Fruit fly (Drosophila melanogaster) whole organism, embryonic: ENCODE data around the gene CG13694.

Experiments used
- Atf6 ChIP-seq: fragments of 200-800 bp; sonication (Bioruptor generic); IDR thresholded peaks from 2 replicates; pipeline ENCODE4 v1.3.6; 2022; ENCODE audit warnings: missing biosample characterization, missing genetic modification characterization
- BEAF-32 ChIP-seq: fragments of 200-800 bp; sonication (Bioruptor generic); optimal IDR thresholded peaks from 3 replicates; lab custom pipeline; 2017; ENCODE audit warnings: missing biosample characterization, missing genetic modification characterization, mild to moderate bottlenecking, moderate library complexity, missing genetic modification reagents
- CG10979 ChIP-seq: fragments of 200-800 bp; sonication (Bioruptor generic); optimal IDR thresholded peaks from 2 replicates; lab custom pipeline; 2018; ENCODE audit warnings: missing biosample characterization, mild to moderate bottlenecking, missing genetic modification characterization, moderate library complexity
- CG12391 ChIP-seq: fragments of 200-800 bp; sonication (Bioruptor generic); optimal IDR thresholded peaks from 3 replicates; lab custom pipeline; 2018; ENCODE audit warnings: missing biosample characterization, mild to moderate bottlenecking, missing genetic modification characterization, moderate library complexity
- CG14710 ChIP-seq: fragments of 200-800 bp; sonication (Bioruptor generic); optimal IDR thresholded peaks from 3 replicates; lab custom pipeline; 2019; ENCODE audit warnings: missing biosample characterization, mild to moderate bottlenecking, missing genetic modification characterization, moderate library complexity
- CG14860 ChIP-seq: fragments of 200-800 bp; sonication (Bioruptor generic); IDR thresholded peaks from 3 replicates; pipeline ENCODE4 v1.3.6; 2022; ENCODE audit warnings: missing biosample characterization, missing genetic modification characterization; ENCODE audit not compliant: partially characterized antibody
- CG15073 ChIP-seq: fragments of 200-800 bp; sonication (Bioruptor generic); optimal IDR thresholded peaks from 2 replicates; lab custom pipeline; 2016; ENCODE audit warnings: missing biosample characterization, missing genetic modification characterization
- CG16863 ChIP-seq: fragments of 200-800 bp; sonication (Bioruptor generic); optimal IDR thresholded peaks from 3 replicates; lab custom pipeline; 2016; ENCODE audit warnings: missing biosample characterization, missing genetic modification characterization
- CG1832 ChIP-seq: fragments of 200-800 bp; sonication (Bioruptor generic); optimal IDR thresholded peaks from 2 replicates; lab custom pipeline; 2017; ENCODE audit warnings: missing biosample characterization, mild to moderate bottlenecking, missing genetic modification characterization, inconsistent platforms
- CG3838 ChIP-seq: fragments of 200-800 bp; sonication (Bioruptor generic); optimal IDR thresholded peaks from 3 replicates; lab custom pipeline; 2016; ENCODE audit warnings: missing biosample characterization, missing genetic modification characterization
- CG3995 ChIP-seq: fragments of 200-800 bp; sonication (Bioruptor generic); optimal IDR thresholded peaks from 3 replicates; lab custom pipeline; 2016; ENCODE audit warnings: missing biosample characterization, missing genetic modification characterization
- CG6175 ChIP-seq: fragments of 200-800 bp; sonication (Bioruptor generic); IDR thresholded peaks from 3 replicates; pipeline ENCODE4 v1.3.6; 2022; ENCODE audit warnings: missing biosample characterization, missing genetic modification characterization
- CG6254 ChIP-seq: fragments of 200-800 bp; sonication (Bioruptor generic); optimal IDR thresholded peaks from 3 replicates; lab custom pipeline; 2017; ENCODE audit warnings: mild to moderate bottlenecking, missing biosample characterization, missing genetic modification reagents, missing genetic modification characterization
- CG8388 ChIP-seq: fragments of 200-800 bp; sonication (Bioruptor generic); optimal IDR thresholded peaks from 2 replicates; lab custom pipeline; 2019; ENCODE audit warnings: missing biosample characterization, mild to moderate bottlenecking, missing genetic modification characterization, moderate library complexity
- CG8478 ChIP-seq: fragments of >200 bp; optimal IDR thresholded peaks from 2 replicates; lab custom pipeline; 2018
- CG9727 ChIP-seq: fragments of 200-800 bp; sonication (Bioruptor generic); optimal IDR thresholded peaks from 3 replicates; lab custom pipeline; 2017; ENCODE audit warnings: missing biosample characterization, mild to moderate bottlenecking, missing genetic modification characterization
- CHES-1-like ChIP-seq: fragments of 200-800 bp; sonication (Bioruptor generic); optimal IDR thresholded peaks from 2 replicates; lab custom pipeline; 2016; ENCODE audit warnings: missing biosample characterization, missing genetic modification characterization
- Chrac-16 ChIP-seq: fragments of 200-800 bp; sonication (Bioruptor generic); optimal IDR thresholded peaks from 3 replicates; lab custom pipeline; 2016; ENCODE audit warnings: missing biosample characterization, missing genetic modification characterization
- CoRest ChIP-seq: fragments of 200-800 bp; sonication (Bioruptor generic); optimal IDR thresholded peaks from 3 replicates; lab custom pipeline; 2018; ENCODE audit warnings: missing biosample characterization, mild to moderate bottlenecking, missing genetic modification characterization, moderate library complexity
- D19B ChIP-seq: fragments of 200-800 bp; sonication (Bioruptor generic); optimal IDR thresholded peaks from 2 replicates; lab custom pipeline; 2017; ENCODE audit warnings: missing biosample characterization, mild to moderate bottlenecking, missing genetic modification characterization
- Nf-YB ChIP-seq: fragments of 200-800 bp; sonication (Bioruptor generic); optimal IDR thresholded peaks from 3 replicates; lab custom pipeline; 2019; ENCODE audit warnings: missing biosample characterization, mild to moderate bottlenecking, missing genetic modification characterization, moderate library complexity
- Rfx ChIP-seq: fragments of 200-800 bp; sonication (Bioruptor generic); IDR thresholded peaks from 2 replicates; pipeline ENCODE4 v1.3.6; 2022; ENCODE audit warnings: missing biosample characterization, missing genetic modification characterization
- Sry-δ ChIP-seq: fragments of 200-800 bp; sonication (Bioruptor generic); optimal IDR thresholded peaks from 2 replicates; lab custom pipeline; 2016; ENCODE audit warnings: missing biosample characterization, missing genetic modification characterization
- TFAM ChIP-seq: fragments of 200-800 bp; sonication (Bioruptor generic); optimal IDR thresholded peaks from 2 replicates; lab custom pipeline; 2017; ENCODE audit warnings: missing biosample characterization, missing genetic modification characterization, inconsistent platforms
- Taf1 ChIP-seq: fragments of 200-800 bp; sonication (Bioruptor generic); IDR thresholded peaks from 2 replicates; pipeline ENCODE4 v1.3.6; 2022; ENCODE audit warnings: missing biosample characterization, missing genetic modification characterization
- Vsx1 ChIP-seq: fragments of 200-800 bp; sonication (Bioruptor generic); optimal IDR thresholded peaks from 2 replicates; lab custom pipeline; 2017; ENCODE audit warnings: missing biosample characterization, mild to moderate bottlenecking, missing genetic modification characterization, missing genetic modification reagents
- aop ChIP-seq: fragments of 200-800 bp; sonication (Bioruptor generic); IDR thresholded peaks from 2 replicates; pipeline ENCODE4 v1.3.6; 2022; ENCODE audit warnings: missing biosample characterization, missing genetic modification characterization
- ash1 ChIP-seq: fragments of 200-800 bp; sonication (Bioruptor generic); optimal IDR thresholded peaks from 2 replicates; lab custom pipeline; 2018; ENCODE audit warnings: missing biosample characterization, mild to moderate bottlenecking, missing genetic modification characterization
- bab2 ChIP-seq: fragments of 200-800 bp; sonication (Bioruptor generic); optimal IDR thresholded peaks from 2 replicates; lab custom pipeline; 2016; ENCODE audit warnings: missing biosample characterization, missing genetic modification characterization
- cg ChIP-seq: fragments of 200-800 bp; sonication (Bioruptor generic); optimal IDR thresholded peaks from 3 replicates; lab custom pipeline; 2019; ENCODE audit warnings: missing biosample characterization, mild to moderate bottlenecking, missing genetic modification characterization, moderate library complexity
- cwo ChIP-seq: fragments of 200-800 bp; sonication (Bioruptor generic); optimal IDR thresholded peaks from 3 replicates; lab custom pipeline; 2017; ENCODE audit warnings: missing biosample characterization, missing genetic modification characterization, mild to moderate bottlenecking, moderate library complexity, missing genetic modification reagents
- fd96Cb ChIP-seq: fragments of 200-800 bp; sonication (Bioruptor generic); optimal IDR thresholded peaks from 2 replicates; lab custom pipeline; 2018; ENCODE audit warnings: missing biosample characterization, mild to moderate bottlenecking, missing genetic modification characterization, moderate library complexity
- gce ChIP-seq: fragments of 200-800 bp; sonication (Bioruptor generic); IDR thresholded peaks from 3 replicates; pipeline ENCODE4 v1.3.6; 2022; ENCODE audit warnings: missing biosample characterization, missing genetic modification characterization
- hb ChIP-seq: fragments of 200-800 bp; sonication (Bioruptor generic); IDR thresholded peaks from 3 replicates; pipeline ENCODE4 v1.3.6; 2022; ENCODE audit warnings: missing biosample characterization, missing genetic modification characterization; ENCODE audit not compliant: partially characterized antibody
- kay ChIP-seq: fragments of 200-800 bp; sonication (Bioruptor generic); optimal IDR thresholded peaks from 2 replicates; lab custom pipeline; 2016; ENCODE audit warnings: missing biosample characterization, missing genetic modification characterization
- lov ChIP-seq, 2 experiments: fragments of 200-800 bp in 1 of 2; fragments of >200 bp in 1 of 2; sonication (Bioruptor generic) in 1 of 2; IDR thresholded peaks in 1 of 2; optimal IDR thresholded peaks in 1 of 2; 2 replicates in 1 of 2; 3 replicates in 1 of 2; pipeline versions ENCODE4 v1.3.6 to Lab custom; 2017 to 2022; ENCODE audit warnings: missing biosample characterization in 1 of 2, missing genetic modification characterization in 1 of 2
- nmo ChIP-seq: fragments of 200-800 bp; sonication (Bioruptor generic); optimal IDR thresholded peaks from 2 replicates; lab custom pipeline; 2018; ENCODE audit warnings: missing biosample characterization, mild to moderate bottlenecking, missing genetic modification characterization, moderate library complexity
- nom ChIP-seq: fragments of 200-800 bp; sonication (Bioruptor generic); optimal IDR thresholded peaks from 2 replicates; lab custom pipeline; 2017; ENCODE audit warnings: missing biosample characterization, missing genetic modification characterization, mild to moderate bottlenecking, moderate library complexity, missing genetic modification reagents
- otp ChIP-seq: fragments of 200-800 bp; sonication (Bioruptor generic); IDR thresholded peaks from 3 replicates; pipeline ENCODE4, ENCODE4 v1.3.6; 2022; ENCODE audit warnings: missing biosample characterization, missing genetic modification characterization
- sug ChIP-seq: fragments of 200-800 bp; optimal IDR thresholded peaks from 2 replicates; lab custom pipeline; 2019; ENCODE audit warnings: missing biosample characterization, mild to moderate bottlenecking, missing genetic modification characterization, moderate library complexity
- zen ChIP-seq: fragments of 200-800 bp; sonication (Bioruptor generic); optimal IDR thresholded peaks from 3 replicates; lab custom pipeline; 2018; ENCODE audit warnings: missing biosample characterization, mild to moderate bottlenecking, missing genetic modification characterization, moderate library complexity
- zfh1 ChIP-seq: fragments of 200-800 bp; sonication (Bioruptor generic); IDR thresholded peaks from 3 replicates; pipeline ENCODE4 v1.3.6; 2022; ENCODE audit warnings: missing biosample characterization, missing genetic modification characterization

The CG13694 gene

DNA sequence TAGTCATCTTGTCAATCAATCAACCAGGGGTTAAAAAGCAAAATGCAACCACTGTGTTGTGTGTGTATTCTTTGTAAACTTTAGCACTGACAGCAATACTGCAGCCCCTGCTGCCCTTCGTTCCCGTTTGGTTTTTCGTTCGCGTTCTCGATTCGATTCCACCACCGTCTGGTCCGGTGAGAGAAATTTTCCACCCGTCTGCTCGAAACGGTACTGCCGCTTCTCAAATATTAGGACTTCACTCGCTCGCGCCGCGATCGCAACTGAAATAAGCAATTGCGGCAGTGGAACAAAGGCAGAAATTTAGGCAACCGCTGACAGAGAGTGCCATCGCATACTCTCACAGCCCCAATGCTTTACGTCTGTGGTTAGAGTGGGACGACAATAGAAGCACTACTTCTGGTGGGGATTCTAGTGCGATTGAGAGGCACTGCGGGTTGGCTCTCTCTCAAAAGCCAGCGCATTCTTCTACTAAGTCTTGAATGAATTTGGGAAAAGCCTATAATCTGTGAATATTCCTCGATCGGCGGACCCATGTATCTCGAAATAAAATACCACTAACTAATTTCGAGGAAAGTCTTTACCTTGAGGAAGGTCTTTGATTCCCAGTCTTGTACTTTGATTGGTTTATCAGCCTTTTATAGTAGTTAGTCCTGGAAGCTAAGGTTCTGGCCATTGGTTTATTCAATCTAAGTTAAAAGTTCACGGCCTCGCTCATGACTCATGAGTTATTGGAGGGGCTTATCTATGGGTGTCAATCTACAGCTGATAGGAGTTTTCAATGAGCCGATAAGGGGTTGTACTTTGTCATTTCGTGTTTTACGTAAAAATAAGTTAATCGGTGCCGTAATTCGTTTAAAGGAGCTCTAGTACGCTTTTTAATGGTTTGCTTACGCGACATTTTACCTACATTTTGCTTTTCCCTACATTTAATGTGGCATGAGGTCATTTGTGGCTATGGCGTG is 13.0 kb upstream of the CG13694 start (continued):
- TF ChIP-seq D19B (GFP tag; lab: Kevin White, UChicago): no peak
- TF ChIP-seq zfh1 (GFP tag; lab: Robert Waterston, UW): peak; percentile 60; the same call in 2 of the 3 replicates
- no peak for TF ChIP-seq CG3995 (GFP tag; lab: Kevin White, UChicago)
- peak; percentile 79 for TF ChIP-seq CG1832 (GFP tag; lab: Kevin White, UChicago)
- TF ChIP-seq Sry-δ (GFP tag; lab: Kevin White, UChicago): peak; percentile 2
- TF ChIP-seq TFAM (GFP tag; lab: Kevin White, UChicago): no peak
- TF ChIP-seq ash1 (GFP tag; lab: Kevin White, UChicago): peak; percentile 33
- peak; percentile 21 for TF ChIP-seq cg (GFP tag; lab: Kevin White, UChicago)
- TF ChIP-seq CG3838 (GFP tag; lab: Kevin White, UChicago): no peak
- peak; percentile 56; the same call in 1 of the 2 replicates for TF ChIP-seq aop (GFP tag; lab: Robert Waterston, UW)
- TF ChIP-seq Vsx1 (GFP tag; lab: Kevin White, UChicago): peak; percentile 25
- no peak for TF ChIP-seq CG8478 (lab: Kevin White, UChicago)
- TF ChIP-seq zen (tag; lab: Kevin White, UChicago): no peak
- no peak for TF ChIP-seq lov (optimal IDR thresholded peaks at IDR 0.05; lab: Kevin White, UChicago)
- 0 out of 3 replicates have a peak, but pooled peaks have one; percentile 46 for TF ChIP-seq lov (GFP tag; IDR thresholded peaks at IDR 0.05; lab: Robert Waterston, UW)
- TF ChIP-seq CG14710 (tag; lab: Kevin White, UChicago): peak; percentile 4
- peak; percentile 37 for TF ChIP-seq CHES-1-like
- TF ChIP-seq cwo (GFP tag; lab: Kevin White, UChicago): no peak
- TF ChIP-seq sug (tag; lab: Kevin White, UChicago): peak; percentile 59
- TF ChIP-seq CG15073 (GFP tag; lab: Kevin White, UChicago): no peak
- TF ChIP-seq CG12391 (tag; lab: Kevin White, UChicago): peak; percentile 29
- TF ChIP-seq Rfx (GFP tag; lab: Robert Waterston, UW): peak; percentile 60
- TF ChIP-seq Atf6 (GFP tag; lab: Robert Waterston, UW): peak; percentile 67
- peak; percentile 53 for TF ChIP-seq CG6254 (GFP tag; lab: Kevin White, UChicago)
- TF ChIP-seq Taf1 (GFP tag; lab: Robert Waterston, UW): 0 out of 2 replicates have a peak, but pooled peaks have one; percentile 8
- peak; percentile 80 for TF ChIP-seq nom (GFP tag; lab: Kevin White, UChicago)
- TF ChIP-seq BEAF-32: no peak
- TF ChIP-seq CG10979 (tag; lab: Kevin White, UChicago): peak; percentile 25
- no peak for TF ChIP-seq CG8388
- peak; percentile 32; the same call in 1 of the 3 replicates for TF ChIP-seq CG6175
- no peak for TF ChIP-seq bab2 (GFP tag; lab: Kevin White, UChicago)
- peak; percentile 33; the same call in 1 of the 3 replicates for TF ChIP-seq CG14860 (GFP tag; lab: Robert Waterston, UW)
- TF ChIP-seq otp (GFP tag; lab: Robert Waterston, UW): peak; percentile 43; the same call in 1 of the 3 replicates
- TF ChIP-seq hb (GFP tag; lab: Robert Waterston, UW): no peak
- no peak for TF ChIP-seq CG16863 (GFP tag; lab: Kevin White, UChicago)
- TF ChIP-seq CoRest (tag; lab: Kevin White, UChicago): peak; percentile 23
- peak; percentile 36 for TF ChIP-seq kay (GFP tag; lab: Kevin White, UChicago)
- peak; percentile 31; the same call in 2 of the 3 replicates for TF ChIP-seq gce (GFP tag; lab: Robert Waterston, UW)
- peak; percentile 4 for TF ChIP-seq nmo (GFP tag; lab: Kevin White, UChicago)
- no peak for TF ChIP-seq fd96Cb
- no peak for TF ChIP-seq Chrac-16 (GFP tag; lab: Kevin White, UChicago)
- peak; percentile 50 for TF ChIP-seq Nf-YB (GFP tag; lab: Kevin White, UChicago)
- no peak for TF ChIP-seq CG9727 (GFP tag; lab: Kevin White, UChicago)
